Worm (Caenorhabditis elegans) whole organism, early embryonic: ENCODE data around the gene gcy-36.

ENCODE experiments used
- B0310.2 ChIP-seq: sonication (generic microtip); optimal IDR thresholded peaks from 2 replicates; lab custom pipeline; 2016; ENCODE audit warnings: mild to moderate bottlenecking, missing genetic modification characterization, missing compliant biosample characterization
- aly-1 ChIP-seq: sonication (generic microtip); optimal IDR thresholded peaks from 2 replicates; lab custom pipeline; 2016; ENCODE audit warnings: missing genetic modification characterization, missing compliant biosample characterization
- ama-1 ChIP-seq: fragments of 150-350 bp; optimal IDR thresholded peaks from 2 replicates; lab custom pipeline; 2014
- ceh-13 ChIP-seq: fragments of 200-800 bp; sonication (Bioruptor generic); optimal IDR thresholded peaks from 2 replicates; lab custom pipeline; 2018; ENCODE audit warnings: mild to moderate bottlenecking, missing genetic modification characterization, missing compliant biosample characterization
- ets-7 ChIP-seq: sonication (generic microtip); optimal IDR thresholded peaks from 2 replicates; lab custom pipeline; 2016; ENCODE audit warnings: missing genotype, missing genetic modification characterization, missing compliant biosample characterization
- flt-1 ChIP-seq: fragments of 200-800 bp; sonication (Bioruptor generic); IDR thresholded peaks from 2 replicates; pipeline ENCODE4 v1.3.6; 2022; ENCODE audit warnings: missing genetic modification characterization, missing compliant biosample characterization
- hmbx-1 ChIP-seq: sonication (generic microtip); optimal IDR thresholded peaks from 2 replicates; lab custom pipeline; 2016; ENCODE audit warnings: mild to moderate bottlenecking, missing genetic modification characterization, missing compliant biosample characterization
- hmg-4 ChIP-seq: fragments of 200-800 bp; sonication (Bioruptor generic); optimal IDR thresholded peaks from 2 replicates; lab custom pipeline; 2018; ENCODE audit warnings: mild to moderate bottlenecking, missing genetic modification characterization, missing compliant biosample characterization
- hnd-1 ChIP-seq: sonication (generic microtip); optimal IDR thresholded peaks from 2 replicates; lab custom pipeline; 2016; ENCODE audit warnings: missing genetic modification characterization, missing compliant biosample characterization
- pes-1 ChIP-seq: fragments of 200-800 bp; sonication (Bioruptor generic); IDR thresholded peaks from 2 replicates; pipeline ENCODE4 v1.3.6; 2022; ENCODE audit warnings: missing genetic modification reagents, missing genetic modification characterization, missing compliant biosample characterization
- scrt-1 ChIP-seq: fragments of 200-800 bp; sonication (Bioruptor generic); IDR thresholded peaks from 2 replicates; pipeline ENCODE4 v1.3.6; 2022; ENCODE audit warnings: missing genetic modification characterization, missing compliant biosample characterization
- sea-1 ChIP-seq: fragments of 200-800 bp; sonication (Bioruptor generic); conservative IDR thresholded peaks from 2 replicates; pipeline ENCODE4 v1.3.6; 2022; ENCODE audit warnings: missing genetic modification characterization, missing compliant biosample characterization
- tbx-11 ChIP-seq: fragments of 200-800 bp; sonication (Bioruptor generic); IDR thresholded peaks from 2 replicates; pipeline ENCODE4 v1.3.6; 2022; ENCODE audit warnings: missing genetic modification characterization, missing compliant biosample characterization
- tra-4 ChIP-seq: sonication (generic microtip); optimal IDR thresholded peaks from 2 replicates; lab custom pipeline; 2017; ENCODE audit warnings: missing genetic modification characterization, missing compliant biosample characterization

DNA sequence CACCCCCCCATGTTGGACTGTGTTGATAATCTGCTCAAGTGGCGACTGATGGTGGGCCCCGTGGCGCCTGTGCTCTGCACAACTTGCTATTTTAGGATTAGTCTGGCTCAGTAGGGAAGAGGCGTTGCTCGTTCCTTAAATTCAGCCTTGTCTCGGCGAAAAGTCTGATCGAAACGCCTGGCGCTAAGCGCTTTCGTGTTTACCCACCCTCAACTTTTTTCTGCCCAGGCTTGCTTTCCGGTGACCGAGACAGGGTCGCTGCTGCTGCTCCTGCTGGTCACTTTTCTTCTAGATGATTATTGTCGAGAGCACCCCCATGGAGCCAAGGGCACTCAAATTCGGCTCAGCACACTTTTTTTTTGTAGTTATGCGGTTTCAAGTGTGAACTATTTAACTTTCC, 35.7 kb downstream of the gcy-36 start:
- TF ChIP-seq ama-1 (lab: Kevin White, UChicago): no peak
- no peak for TF ChIP-seq pes-1 (GFP tag; lab: Robert Waterston, UW)
- no peak for TF ChIP-seq sea-1
- no peak for TF ChIP-seq ets-7
- TF ChIP-seq hmg-4 (GFP tag; lab: Kevin White, UChicago): no peak
- TF ChIP-seq tra-4: no peak
- no peak for TF ChIP-seq aly-1 (tag; lab: Kevin White, UChicago)
- no peak for TF ChIP-seq B0310.2 (tag; lab: Kevin White, UChicago)
- no peak for TF ChIP-seq scrt-1 (GFP tag; lab: Robert Waterston, UW)
- no peak for TF ChIP-seq ceh-13
- TF ChIP-seq flt-1 (GFP tag; lab: Robert Waterston, UW): no peak
- TF ChIP-seq tbx-11 (GFP tag; lab: Robert Waterston, UW): no peak
- TF ChIP-seq hnd-1: no peak
- no peak for TF ChIP-seq hmbx-1 (tag; lab: Kevin White, UChicago)
